Worm (Caenorhabditis elegans) whole organism, early embryonic: ENCODE data around the gene K09C4.9.

Experiments used
- B0310.2 ChIP-seq: sonication (generic microtip); optimal IDR thresholded peaks from 2 replicates; lab custom pipeline; 2016; ENCODE audit warnings: mild to moderate bottlenecking, missing genetic modification characterization, missing compliant biosample characterization
- F13C5.2 ChIP-seq: sonication (generic microtip); optimal IDR thresholded peaks from 2 replicates; lab custom pipeline; 2017; ENCODE audit warnings: mild to moderate bottlenecking, missing genetic modification characterization, inconsistent platforms, missing compliant biosample characterization
- aly-1 ChIP-seq: sonication (generic microtip); optimal IDR thresholded peaks from 2 replicates; lab custom pipeline; 2016; ENCODE audit warnings: missing genetic modification characterization, missing compliant biosample characterization
- ama-1 ChIP-seq: fragments of 150-350 bp; optimal IDR thresholded peaks from 2 replicates; lab custom pipeline; 2014
- ceh-13 ChIP-seq: fragments of 200-800 bp; sonication (Bioruptor generic); optimal IDR thresholded peaks from 2 replicates; lab custom pipeline; 2018; ENCODE audit warnings: mild to moderate bottlenecking, missing genetic modification characterization, missing compliant biosample characterization
- ceh-36 ChIP-seq: sonication (generic microtip); optimal IDR thresholded peaks from 2 replicates; lab custom pipeline; 2016; ENCODE audit warnings: missing genetic modification characterization, inconsistent platforms, missing compliant biosample characterization
- ets-7 ChIP-seq: sonication (generic microtip); optimal IDR thresholded peaks from 2 replicates; lab custom pipeline; 2016; ENCODE audit warnings: missing genotype, missing genetic modification characterization, missing compliant biosample characterization
- flt-1 ChIP-seq: fragments of 200-800 bp; sonication (Bioruptor generic); IDR thresholded peaks from 2 replicates; pipeline ENCODE4 v1.3.6; 2022; ENCODE audit warnings: missing genetic modification characterization, missing compliant biosample characterization
- hmbx-1 ChIP-seq: sonication (generic microtip); optimal IDR thresholded peaks from 2 replicates; lab custom pipeline; 2016; ENCODE audit warnings: mild to moderate bottlenecking, missing genetic modification characterization, missing compliant biosample characterization
- hmg-4 ChIP-seq: fragments of 200-800 bp; sonication (Bioruptor generic); optimal IDR thresholded peaks from 2 replicates; lab custom pipeline; 2018; ENCODE audit warnings: mild to moderate bottlenecking, missing genetic modification characterization, missing compliant biosample characterization
- hnd-1 ChIP-seq: sonication (generic microtip); optimal IDR thresholded peaks from 2 replicates; lab custom pipeline; 2016; ENCODE audit warnings: missing genetic modification characterization, missing compliant biosample characterization
- pes-1 ChIP-seq: fragments of 200-800 bp; sonication (Bioruptor generic); IDR thresholded peaks from 2 replicates; pipeline ENCODE4 v1.3.6; 2022; ENCODE audit warnings: missing genetic modification reagents, missing genetic modification characterization, missing compliant biosample characterization
- scrt-1 ChIP-seq: fragments of 200-800 bp; sonication (Bioruptor generic); IDR thresholded peaks from 2 replicates; pipeline ENCODE4 v1.3.6; 2022; ENCODE audit warnings: missing genetic modification characterization, missing compliant biosample characterization
- sea-1 ChIP-seq: fragments of 200-800 bp; sonication (Bioruptor generic); conservative IDR thresholded peaks from 2 replicates; pipeline ENCODE4 v1.3.6; 2022; ENCODE audit warnings: missing genetic modification characterization, missing compliant biosample characterization
- tbx-11 ChIP-seq: fragments of 200-800 bp; sonication (Bioruptor generic); IDR thresholded peaks from 2 replicates; pipeline ENCODE4 v1.3.6; 2022; ENCODE audit warnings: missing genetic modification characterization, missing compliant biosample characterization
- tbx-37 ChIP-seq: fragments of 200-800 bp; sonication (Bioruptor generic); conservative IDR thresholded peaks from 2 replicates; pipeline ENCODE4 v1.3.6; 2022; ENCODE audit warnings: missing genetic modification reagents, missing genetic modification characterization, missing compliant biosample characterization
- tra-4 ChIP-seq: sonication (generic microtip); optimal IDR thresholded peaks from 2 replicates; lab custom pipeline; 2017; ENCODE audit warnings: missing genetic modification characterization, missing compliant biosample characterization

The K09C4.9 gene

DNA sequence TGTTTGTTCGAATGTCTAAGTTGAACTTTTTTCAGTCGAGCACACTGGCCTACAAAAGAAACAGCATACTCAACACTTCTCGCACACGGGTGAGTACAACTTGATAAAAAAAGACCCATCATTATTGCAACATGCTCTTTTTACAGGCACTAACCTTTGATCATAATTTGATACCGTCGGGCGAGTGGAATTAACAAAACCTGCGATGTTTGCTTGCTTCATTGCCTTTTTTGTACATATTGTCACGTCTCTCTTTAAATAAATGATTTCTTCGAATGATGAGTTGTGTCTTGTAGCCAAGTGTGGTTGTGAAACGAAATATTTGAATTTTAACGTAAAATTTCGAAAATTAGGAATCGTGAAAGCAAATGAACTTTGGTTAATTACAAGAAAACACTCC is 13.9 kb upstream of the K09C4.9 start:
- TF ChIP-seq ets-7 (tag; lab: Kevin White, UChicago): no peak
- TF ChIP-seq tbx-11 (GFP tag; lab: Robert Waterston, UW): no peak
- TF ChIP-seq hmg-4: no peak
- no peak for TF ChIP-seq aly-1 (tag; lab: Kevin White, UChicago)
- no peak for TF ChIP-seq hmbx-1
- no peak for TF ChIP-seq pes-1 (GFP tag; lab: Robert Waterston, UW)
- TF ChIP-seq F13C5.2 (tag; lab: Kevin White, UChicago): no peak
- TF ChIP-seq ama-1 (lab: Kevin White, UChicago): no peak
- no peak for TF ChIP-seq hnd-1 (tag; lab: Kevin White, UChicago)
- TF ChIP-seq ceh-13 (GFP tag; lab: Kevin White, UChicago): no peak
- TF ChIP-seq sea-1: no peak

DNA sequence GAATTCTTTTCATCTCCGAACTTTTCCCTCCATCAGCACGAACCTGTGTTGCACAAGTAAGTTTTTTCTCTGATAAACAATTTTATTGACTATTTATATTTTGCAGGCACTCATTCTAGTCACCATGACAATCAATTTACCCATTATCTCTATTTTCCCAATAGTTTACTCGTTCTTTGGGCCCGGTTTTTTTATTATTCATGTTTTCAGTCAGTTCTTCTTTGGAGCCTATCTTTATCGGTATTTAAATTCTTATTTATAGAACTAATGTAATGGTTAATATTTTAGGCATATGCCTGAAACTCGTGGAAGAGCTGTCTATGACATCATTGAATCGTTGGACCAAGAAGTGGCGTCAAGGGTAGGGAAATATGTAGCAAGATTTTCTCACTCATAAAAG is 13.4 kb upstream of the K09C4.9 start:
- TF ChIP-seq ama-1 (lab: Kevin White, UChicago): no peak
- no peak for TF ChIP-seq flt-1
- TF ChIP-seq tra-4 (tag; lab: Kevin White, UChicago): no peak
- no peak for TF ChIP-seq sea-1
- TF ChIP-seq ceh-13 (GFP tag; lab: Kevin White, UChicago): no peak
- no peak for TF ChIP-seq ets-7 (tag; lab: Kevin White, UChicago)

DNA sequence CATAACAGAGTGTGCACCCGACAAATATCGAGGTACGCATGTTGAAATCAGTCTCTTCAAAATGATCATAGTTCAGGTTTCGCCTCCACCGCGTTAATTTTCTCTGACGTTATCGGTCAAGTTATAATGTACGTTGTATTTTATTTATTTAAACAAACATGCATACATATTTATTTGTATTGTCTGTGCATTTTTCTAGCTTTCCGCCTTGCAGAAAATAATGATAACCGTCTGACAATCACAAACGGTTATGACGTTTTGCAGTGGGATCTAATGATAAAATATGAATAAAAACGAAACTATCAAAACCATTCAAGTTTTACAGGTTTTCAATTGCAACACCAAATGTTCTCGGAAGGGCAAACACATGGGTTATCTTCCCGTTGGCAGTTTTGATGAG is 11.6 kb upstream of the K09C4.9 start:
- TF ChIP-seq tbx-11 (GFP tag; lab: Robert Waterston, UW): no peak
- TF ChIP-seq hmbx-1: no peak
- no peak for TF ChIP-seq pes-1 (GFP tag; lab: Robert Waterston, UW)
- no peak for TF ChIP-seq ama-1 (lab: Kevin White, UChicago)
- TF ChIP-seq hmg-4: no peak
- no peak for TF ChIP-seq B0310.2
- no peak for TF ChIP-seq sea-1
- TF ChIP-seq flt-1: no peak
- no peak for TF ChIP-seq hnd-1 (tag; lab: Kevin White, UChicago)
- TF ChIP-seq scrt-1: no peak
- TF ChIP-seq F13C5.2 (tag; lab: Kevin White, UChicago): no peak
- TF ChIP-seq ets-7 (tag; lab: Kevin White, UChicago): no peak
- no peak for TF ChIP-seq tra-4 (tag; lab: Kevin White, UChicago)
- no peak for TF ChIP-seq aly-1 (tag; lab: Kevin White, UChicago)
- TF ChIP-seq tbx-37: no peak
- no peak for TF ChIP-seq ceh-36
- TF ChIP-seq ceh-13 (GFP tag; lab: Kevin White, UChicago): no peak

DNA sequence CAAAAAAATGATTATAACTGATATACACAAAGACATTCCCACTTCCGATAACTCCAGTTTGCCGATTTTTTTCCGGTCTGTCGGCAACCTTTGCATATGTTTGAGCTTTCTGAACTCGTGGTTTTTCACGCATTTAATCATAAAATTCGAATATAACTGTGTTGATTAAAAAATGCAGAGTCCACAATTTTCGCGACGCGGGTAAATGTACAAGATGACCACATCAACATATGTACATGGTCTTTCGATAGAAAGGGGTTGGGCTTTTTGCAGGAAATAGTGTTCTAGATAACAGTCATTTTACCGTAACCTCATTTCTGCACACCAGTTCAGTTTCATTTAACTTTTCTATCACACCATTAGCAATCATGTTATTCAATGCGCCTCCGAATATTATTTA is 10.7 kb upstream of the K09C4.9 start, which contains the start of gene K09C4.5:
TSS of gene K09C4.5 (plus strand) at position 326 of the 400 bp plus-strand sequence.
- TF ChIP-seq hmbx-1: no peak
- TF ChIP-seq aly-1 (tag; lab: Kevin White, UChicago): no peak
- no peak for TF ChIP-seq tbx-11 (GFP tag; lab: Robert Waterston, UW)
- TF ChIP-seq hmg-4: no peak
- no peak for TF ChIP-seq pes-1 (GFP tag; lab: Robert Waterston, UW)
- TF ChIP-seq tbx-37: no peak
- no peak for TF ChIP-seq flt-1
- TF ChIP-seq B0310.2: no peak
- TF ChIP-seq ceh-36: no peak
- TF ChIP-seq sea-1: no peak
- TF ChIP-seq tra-4 (tag; lab: Kevin White, UChicago): no peak
- TF ChIP-seq hnd-1 (tag; lab: Kevin White, UChicago): no peak

DNA sequence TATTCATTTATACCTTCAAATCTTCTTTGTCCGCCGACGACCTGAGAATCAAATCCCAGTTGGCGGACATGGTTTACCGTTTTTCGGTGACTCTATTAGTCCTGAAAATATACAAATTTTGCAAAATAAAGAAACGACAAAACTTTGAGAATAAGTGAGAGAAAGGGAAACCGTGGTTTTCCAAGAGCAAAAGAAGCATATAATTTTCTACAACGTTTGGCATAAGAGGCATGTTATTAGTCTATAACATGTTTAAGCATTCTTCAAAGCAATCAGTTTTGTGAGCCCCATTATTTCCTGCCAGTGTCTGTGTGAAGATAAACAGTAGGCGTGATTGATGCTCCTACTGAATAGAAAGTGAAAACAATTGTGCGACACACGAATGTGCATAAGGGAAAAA is 8.6 kb upstream of the K09C4.9 start, which contains the start of gene K09C4.10:
TSS of gene K09C4.10 (minus strand) at position 101 of the 400 bp plus-strand sequence.
- TF ChIP-seq F13C5.2 (tag; lab: Kevin White, UChicago) (no peak), tbx-11 (GFP tag; lab: Robert Waterston, UW) (no peak), pes-1 (GFP tag; lab: Robert Waterston, UW) (no peak), aly-1 (tag; lab: Kevin White, UChicago) (no peak)

DNA sequence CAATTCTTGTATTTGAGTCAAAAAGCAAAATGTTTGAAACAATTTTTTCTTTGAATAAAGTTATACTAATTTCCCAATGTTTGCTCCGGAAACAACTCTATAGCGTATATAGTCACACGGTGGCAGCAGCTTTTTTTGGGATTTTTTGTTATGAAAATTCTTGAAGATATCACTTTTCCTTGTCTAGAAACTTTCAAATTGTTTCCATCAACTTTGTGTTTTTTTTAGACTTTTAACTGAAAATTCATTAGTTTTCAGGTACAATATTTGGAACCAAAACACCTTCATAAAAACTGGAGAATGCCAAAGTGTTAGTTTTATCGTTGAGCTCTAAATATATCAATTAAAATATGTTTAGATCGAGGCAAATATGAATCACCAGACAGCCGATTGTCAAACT is 1.0 kb upstream of the K09C4.9 start, which contains the start of gene K09C4.7:
TSS of gene K09C4.7 (plus strand) at position 301 of the 400 bp plus-strand sequence.
- TF ChIP-seq hmbx-1 (no peak), tbx-11 (GFP tag; lab: Robert Waterston, UW) (no peak), ets-7 (tag; lab: Kevin White, UChicago) (no peak), aly-1 (tag; lab: Kevin White, UChicago) (no peak), ama-1 (lab: Kevin White, UChicago) (no peak), F13C5.2 (tag; lab: Kevin White, UChicago) (no peak), tra-4 (tag; lab: Kevin White, UChicago) (no peak), pes-1 (GFP tag; lab: Robert Waterston, UW) (no peak), tbx-37 (no peak)

DNA sequence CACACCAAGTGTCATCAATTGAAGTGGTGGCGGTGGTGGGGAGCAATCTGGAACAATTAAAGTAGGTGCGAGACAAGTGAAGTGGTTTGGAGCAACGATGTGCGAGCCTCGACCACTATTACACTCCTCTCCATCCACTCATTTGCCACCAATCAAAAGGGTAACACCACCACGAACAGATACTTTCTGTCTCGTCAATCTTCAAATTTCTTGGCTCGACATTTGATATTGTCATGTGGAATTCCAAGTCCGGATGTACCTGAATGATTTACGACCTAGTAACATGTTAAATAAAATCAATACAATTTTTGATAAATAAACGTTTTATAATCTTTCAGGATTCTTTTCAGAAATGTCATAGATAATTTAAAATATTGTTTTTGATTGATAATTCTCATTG is 767 bp downstream of the K09C4.9 start, which contains the start of gene sul-1:
TSS of gene sul-1 (minus strand) at position 101 of the 400 bp plus-strand sequence.
- TF ChIP-seq tbx-11 (GFP tag; lab: Robert Waterston, UW) (no peak), hmg-4 (no peak), B0310.2 (no peak), tra-4 (tag; lab: Kevin White, UChicago) (no peak), flt-1 (no peak), tbx-37 (no peak), aly-1 (tag; lab: Kevin White, UChicago) (no peak)

DNA sequence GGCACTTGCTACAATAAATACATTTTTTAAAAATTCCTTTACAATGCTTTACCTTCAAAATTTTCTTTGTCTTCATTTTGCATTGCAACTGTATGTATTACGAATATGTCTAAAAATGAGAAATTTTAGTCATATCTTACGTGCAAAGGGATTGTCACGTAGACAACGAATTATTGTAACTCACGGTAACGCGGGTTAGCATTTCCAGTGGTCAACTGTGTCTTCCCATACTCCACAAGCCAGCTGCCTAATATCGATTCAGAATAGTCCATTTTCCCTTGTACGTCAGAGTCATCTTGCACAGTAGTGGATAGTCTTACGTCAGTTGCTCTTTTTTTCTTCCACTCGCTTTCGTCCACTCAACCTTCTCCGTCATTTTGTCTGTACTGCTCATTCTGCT is 9.0 kb downstream of the K09C4.9 start, which contains the start of gene fbxb-71:
TSS of gene fbxb-71 (plus strand) at position 301 of the 400 bp plus-strand sequence.
- no peak for TF ChIP-seq B0310.2
- no peak for TF ChIP-seq ceh-13 (GFP tag; lab: Kevin White, UChicago)

DNA sequence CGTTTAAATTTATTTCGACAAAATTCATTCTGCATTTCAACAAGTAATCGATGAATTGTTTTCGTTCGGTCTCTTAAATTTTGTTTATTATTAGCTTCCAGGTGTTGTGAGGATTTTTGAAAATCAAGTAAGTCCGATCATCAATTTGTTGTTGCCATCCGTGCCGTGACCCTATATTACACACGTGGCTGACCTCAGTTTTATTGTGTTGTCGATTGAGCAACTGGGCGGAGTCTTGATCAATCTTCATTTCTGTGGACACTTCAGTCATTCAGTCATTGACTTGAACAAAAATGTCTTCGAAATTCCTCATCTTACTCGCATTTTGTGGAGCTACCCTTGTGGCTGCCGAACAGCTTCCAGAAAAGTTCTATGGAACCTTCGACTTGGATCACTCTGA is 11.1 kb downstream of the K09C4.9 start, which contains the start of gene lbp-2:
TSS of gene lbp-2 (plus strand) at position 102 of the 400 bp plus-strand sequence.
- TF ChIP-seq sea-1 (no peak), F13C5.2 (tag; lab: Kevin White, UChicago) (no peak), tbx-37 (no peak), ama-1 (lab: Kevin White, UChicago) (no peak), pes-1 (GFP tag; lab: Robert Waterston, UW) (no peak), aly-1 (tag; lab: Kevin White, UChicago) (no peak), ceh-13 (GFP tag; lab: Kevin White, UChicago) (no peak), hmg-4 (no peak), flt-1 (no peak), tra-4 (tag; lab: Kevin White, UChicago) (no peak), hnd-1 (tag; lab: Kevin White, UChicago) (no peak), B0310.2 (no peak), ets-7 (tag; lab: Kevin White, UChicago) (no peak), tbx-11 (GFP tag; lab: Robert Waterston, UW) (no peak), scrt-1 (no peak), ceh-36 (no peak), hmbx-1 (no peak)
